Fruit fly (Drosophila melanogaster): ENCODE results near the gene heix.

heix gene

dm6 chr2L:16315844-16316243 is 16.2 kb upstream of the heix start:
- TF ChIP-seq CG5204 (GFP tag; optimal IDR thresholded peaks at IDR 0.05) (no peak), CG12768 (GFP tag; optimal IDR thresholded peaks at IDR 0.05) (peak; percentile 3), kay (GFP tag; ENCODE audit: borderline replicate concordance) (peak; percentile 98), CG7101 (tag; optimal IDR thresholded peaks at IDR 0.05) (no peak), cic (GFP tag; optimal IDR thresholded peaks at IDR 0.05) (peak; percentile 76), tj (GFP tag; optimal IDR thresholded peaks at IDR 0.05) (no peak), CG33017 (tag; optimal IDR thresholded peaks at IDR 0.05) (no peak), bab1 (GFP tag; optimal IDR thresholded peaks at IDR 0.05) (no peak), toe (GFP tag; optimal IDR thresholded peaks at IDR 0.05) (no peak), Hr96 (GFP tag; optimal IDR thresholded peaks at IDR 0.05) (no peak), CG1620 (GFP tag; optimal IDR thresholded peaks at IDR 0.05) (no peak), CG7045 (GFP tag; optimal IDR thresholded peaks at IDR 0.05) (no peak), Crg-1 (GFP tag; optimal IDR thresholded peaks at IDR 0.05) (no peak), ovo (GFP tag; optimal IDR thresholded peaks at IDR 0.05) (peak; percentile 40), CG11617 (GFP tag; optimal IDR thresholded peaks at IDR 0.05) (no peak), Mnt (GFP tag; optimal IDR thresholded peaks at IDR 0.05) (peak; percentile 61), Clk (GFP tag; optimal IDR thresholded peaks at IDR 0.05) (no peak), CG14711 (tag; optimal IDR thresholded peaks at IDR 0.05) (no peak), cnc (optimal IDR thresholded peaks at IDR 0.05) (no peak), pad (GFP tag; optimal IDR thresholded peaks at IDR 0.05) (no peak)

dm6 chr2L:16315027-16315426 is 15.4 kb upstream of the heix start:
- peak; percentile 80 for TF ChIP-seq CG14711 (tag; optimal IDR thresholded peaks at IDR 0.05)
- no peak for TF ChIP-seq cnc (optimal IDR thresholded peaks at IDR 0.05)
- peak; percentile 54 for TF ChIP-seq CG7101 (tag; optimal IDR thresholded peaks at IDR 0.05)
- no peak for TF ChIP-seq CG1620 (GFP tag; optimal IDR thresholded peaks at IDR 0.05)
- TF ChIP-seq Crg-1 (GFP tag; optimal IDR thresholded peaks at IDR 0.05): no peak
- TF ChIP-seq Clk (GFP tag; optimal IDR thresholded peaks at IDR 0.05): no peak
- TF ChIP-seq Mnt (GFP tag; optimal IDR thresholded peaks at IDR 0.05): peak; percentile 83
- TF ChIP-seq bab1 (GFP tag; optimal IDR thresholded peaks at IDR 0.05): peak; percentile 1
- peak; percentile 98 for TF ChIP-seq kay (GFP tag; ENCODE audit: borderline replicate concordance)
- TF ChIP-seq CG12768 (GFP tag; optimal IDR thresholded peaks at IDR 0.05): peak; percentile 83
- TF ChIP-seq CG33017 (tag; optimal IDR thresholded peaks at IDR 0.05): peak; percentile 58
- TF ChIP-seq toe (GFP tag; optimal IDR thresholded peaks at IDR 0.05): no peak
- TF ChIP-seq CG7045 (GFP tag; optimal IDR thresholded peaks at IDR 0.05): peak; percentile 25
- peak; percentile 37 for TF ChIP-seq CG11617 (GFP tag; optimal IDR thresholded peaks at IDR 0.05)
- peak; percentile 32 for TF ChIP-seq pad (GFP tag; optimal IDR thresholded peaks at IDR 0.05)
- TF ChIP-seq tj (GFP tag; optimal IDR thresholded peaks at IDR 0.05): peak; percentile 81
- peak; percentile 35 for TF ChIP-seq ovo (GFP tag; optimal IDR thresholded peaks at IDR 0.05)
- peak; percentile 100 for TF ChIP-seq cic (GFP tag; optimal IDR thresholded peaks at IDR 0.05)

- TF ChIP-seq Clk (GFP tag; optimal IDR thresholded peaks at IDR 0.05) (no peak), Mnt (GFP tag; optimal IDR thresholded peaks at IDR 0.05) (peak; percentile 37), CG7101 (tag; optimal IDR thresholded peaks at IDR 0.05) (peak; percentile 5), CG11617 (GFP tag; optimal IDR thresholded peaks at IDR 0.05) (peak; percentile 67), cic (GFP tag; optimal IDR thresholded peaks at IDR 0.05) (peak; percentile 35), bab1 (GFP tag; optimal IDR thresholded peaks at IDR 0.05) (peak; percentile 74), CG14711 (tag; optimal IDR thresholded peaks at IDR 0.05) (peak; percentile 43), pad (GFP tag; optimal IDR thresholded peaks at IDR 0.05) (no peak), CG33017 (tag; optimal IDR thresholded peaks at IDR 0.05) (no peak), Crg-1 (GFP tag; optimal IDR thresholded peaks at IDR 0.05) (no peak), CG12768 (GFP tag; optimal IDR thresholded peaks at IDR 0.05) (no peak), CG1620 (GFP tag; optimal IDR thresholded peaks at IDR 0.05) (peak; percentile 29)
Measured at dm6 chr2L:16310648-16311047, 11.0 kb upstream of the heix start, which contains the start of the genes cni and fzy. Gene cni (minus strand): TSS chr2L:16310726. Gene fzy (plus strand): TSS chr2L:16310956.

dm6 chr2L:16307026-16307703 is 7.5 kb upstream of the heix start, which contains the start of the genes CG5861 and Syx5:
Gene CG5861 (minus strand): TSS chr2L:16307298.
Gene Syx5 (plus strand): TSS chr2L:16307346.
- TF ChIP-seq Clk (GFP tag; optimal IDR thresholded peaks at IDR 0.05) (peak; percentile 28), toe (GFP tag; optimal IDR thresholded peaks at IDR 0.05) (no peak), Crg-1 (GFP tag; optimal IDR thresholded peaks at IDR 0.05) (peak; percentile 35), tj (GFP tag; optimal IDR thresholded peaks at IDR 0.05) (peak; percentile 89), cnc (optimal IDR thresholded peaks at IDR 0.05) (peak; percentile 46 to 65), pad (GFP tag; optimal IDR thresholded peaks at IDR 0.05) (peak; percentile 55), cic (GFP tag; optimal IDR thresholded peaks at IDR 0.05) (peak; percentile 59), CG7101 (tag; optimal IDR thresholded peaks at IDR 0.05) (peak; percentile 78), Mnt (GFP tag; optimal IDR thresholded peaks at IDR 0.05) (peak; percentile 66), ovo (GFP tag; optimal IDR thresholded peaks at IDR 0.05) (peak; percentile 9), kay (GFP tag; ENCODE audit: borderline replicate concordance) (no peak), CG1620 (GFP tag; optimal IDR thresholded peaks at IDR 0.05) (no peak), Hr96 (GFP tag; optimal IDR thresholded peaks at IDR 0.05) (no peak), bab1 (GFP tag; optimal IDR thresholded peaks at IDR 0.05) (peak; percentile 78), CG12768 (GFP tag; optimal IDR thresholded peaks at IDR 0.05) (peak; percentile 58), CG11617 (GFP tag; optimal IDR thresholded peaks at IDR 0.05) (peak; percentile 72), CG7045 (GFP tag; optimal IDR thresholded peaks at IDR 0.05) (peak; percentile 42), CG14711 (tag; optimal IDR thresholded peaks at IDR 0.05) (peak; percentile 76), CG33017 (tag; optimal IDR thresholded peaks at IDR 0.05) (peak; percentile 15), CG5204 (GFP tag; optimal IDR thresholded peaks at IDR 0.05) (no peak)

dm6 chr2L:16302773-16303279 is 3.2 kb upstream of the heix start, which contains the start of gene GMF:
Gene GMF (minus strand): TSS chr2L:16302954.
- TF ChIP-seq CG33017 (tag; optimal IDR thresholded peaks at IDR 0.05) (no peak), CG14711 (tag; optimal IDR thresholded peaks at IDR 0.05) (peak; percentile 85), CG7045 (GFP tag; optimal IDR thresholded peaks at IDR 0.05) (peak; percentile 33), cnc (optimal IDR thresholded peaks at IDR 0.05) (no peak), tj (GFP tag; optimal IDR thresholded peaks at IDR 0.05) (no peak), CG12768 (GFP tag; optimal IDR thresholded peaks at IDR 0.05) (peak; percentile 19), ovo (GFP tag; optimal IDR thresholded peaks at IDR 0.05) (peak; percentile 84), CG11617 (GFP tag; optimal IDR thresholded peaks at IDR 0.05) (peak; percentile 63), pad (GFP tag; optimal IDR thresholded peaks at IDR 0.05) (peak; percentile 40), Crg-1 (GFP tag; optimal IDR thresholded peaks at IDR 0.05) (peak; percentile 43), CG5204 (GFP tag; optimal IDR thresholded peaks at IDR 0.05) (no peak), Clk (GFP tag; optimal IDR thresholded peaks at IDR 0.05) (no peak), cic (GFP tag; optimal IDR thresholded peaks at IDR 0.05) (no peak), Mnt (GFP tag; optimal IDR thresholded peaks at IDR 0.05) (peak; percentile 39), CG7101 (tag; optimal IDR thresholded peaks at IDR 0.05) (peak; percentile 75), bab1 (GFP tag; optimal IDR thresholded peaks at IDR 0.05) (peak; percentile 51), Hr96 (GFP tag; optimal IDR thresholded peaks at IDR 0.05) (no peak), kay (GFP tag; ENCODE audit: borderline replicate concordance) (peak; percentile 98), CG1620 (GFP tag; optimal IDR thresholded peaks at IDR 0.05) (peak; percentile 65), toe (GFP tag; optimal IDR thresholded peaks at IDR 0.05) (no peak)
